Worm (Caenorhabditis elegans) whole organism, young adult: Measurements from ENCODE around the gene fbxa-174.

Experiments used
- dpl-1 ChIP-seq: fragments of 150-350 bp; optimal IDR thresholded peaks from 2 replicates; lab custom pipeline; 2014; ENCODE audit warnings: missing biosample characterization, missing genetic modification reagents, missing genetic modification characterization
- mxl-1 ChIP-seq: sonication (generic microtip); optimal IDR thresholded peaks from 2 replicates; lab custom pipeline; 2016; ENCODE audit warnings: missing genetic modification characterization, missing compliant biosample characterization
- sptf-2 ChIP-seq: fragments of 200-800 bp; sonication (Bioruptor generic); optimal IDR thresholded peaks from 2 replicates; lab custom pipeline; 2018; ENCODE audit warnings: mild to moderate bottlenecking, missing genetic modification characterization, missing compliant biosample characterization

DNA sequence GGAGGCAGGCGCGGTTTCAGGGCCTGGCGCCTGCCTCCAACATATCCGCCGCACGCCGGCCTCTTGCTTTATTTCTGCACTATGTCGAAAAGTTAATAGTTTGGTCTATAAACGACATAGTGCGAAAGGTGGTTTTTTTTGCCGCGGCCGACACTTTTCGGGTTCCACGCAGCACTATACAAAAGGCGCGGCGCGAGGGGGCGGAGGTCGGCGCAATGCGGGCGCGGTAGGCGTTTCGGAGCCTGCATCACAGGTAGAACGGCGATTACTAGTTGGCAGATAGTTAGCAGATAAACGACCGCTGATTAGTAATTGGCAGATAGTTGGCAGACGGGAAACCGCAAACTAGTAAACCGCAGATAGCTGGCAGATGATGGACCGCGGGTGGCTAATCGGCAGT, 45.5 kb downstream of the fbxa-174 start:
- TF ChIP-seq dpl-1: no peak
- TF ChIP-seq sptf-2: no peak
- no peak for TF ChIP-seq mxl-1 (tag; lab: Kevin White, UChicago)
